Worm (Caenorhabditis elegans): Measurements from ENCODE around the gene gpa-5.
A peak's percentile ranks its signal among the peaks of the same experiment; 100 is the strongest.

The gpa-5 gene

ce11 chrX:2108182-2108581, 12.7 kb downstream of the gpa-5 start:
- TF ChIP-seq lin-15B (tag; optimal IDR thresholded peaks at IDR 0.05) (no peak), fkh-4 (tag; optimal IDR thresholded peaks at IDR 0.05; ENCODE audit: borderline replicate concordance) (no peak), rnt-1 (tag; optimal IDR thresholded peaks at IDR 0.05) (peak; percentile 55), mab-9 (GFP tag; IDR thresholded peaks at IDR 0.05) (no peak), skn-1 (tag; optimal IDR thresholded peaks at IDR 0.05) (peak; percentile 1), blmp-1 (tag; optimal IDR thresholded peaks at IDR 0.05) (peak; percentile 62), fkh-8 (tag; optimal IDR thresholded peaks at IDR 0.05) (no peak), hpl-2 (GFP tag; optimal IDR thresholded peaks at IDR 0.05) (no peak), nhr-11 (tag; optimal IDR thresholded peaks at IDR 0.05) (no peak), mef-2 (tag; optimal IDR thresholded peaks at IDR 0.05) (no peak), mep-1 (tag; optimal IDR thresholded peaks at IDR 0.05) (no peak), ceh-90 (tag; optimal IDR thresholded peaks at IDR 0.05) (no peak), vab-15 (tag; optimal IDR thresholded peaks at IDR 0.05) (no peak), mdl-1 (tag; optimal IDR thresholded peaks at IDR 0.05) (no peak), sox-4 (tag; optimal IDR thresholded peaks at IDR 0.05) (no peak), ceh-63 (GFP tag; optimal IDR thresholded peaks at IDR 0.05) (no peak), Y116A8C.19 (tag; optimal IDR thresholded peaks at IDR 0.05; ENCODE audit: borderline replicate concordance) (no peak), lin-14 (GFP tag; optimal IDR thresholded peaks at IDR 0.05) (peak; percentile 54), unc-30 (tag; optimal IDR thresholded peaks at IDR 0.05) (no peak), lin-35 (GFP tag; optimal IDR thresholded peaks at IDR 0.05) (peak in 1 of 2 experiments; percentile 16), isw-1 (GFP tag; IDR thresholded peaks at IDR 0.05) (no peak), elt-3 (tag; optimal IDR thresholded peaks at IDR 0.05) (no peak)

DNA sequence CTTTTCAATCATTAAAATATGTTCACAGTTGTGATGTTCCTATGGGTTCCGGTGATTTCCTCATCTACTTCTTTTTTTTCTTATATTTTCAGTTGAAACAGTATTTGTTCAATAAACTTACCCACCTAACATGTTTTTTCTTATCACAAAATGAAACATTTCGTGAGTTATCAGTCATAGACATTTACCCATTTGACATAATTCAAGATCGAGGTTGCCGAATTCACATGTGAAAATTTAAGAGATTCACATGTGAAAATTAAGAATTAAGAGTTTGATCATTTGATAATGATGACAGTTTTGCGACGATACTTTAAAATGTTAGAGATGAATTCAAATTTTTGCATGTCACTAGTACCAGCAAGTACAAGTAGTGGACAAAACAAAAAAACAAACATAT, 13.4 kb downstream of the gpa-5 start:
- TF ChIP-seq lin-14 (GFP tag; optimal IDR thresholded peaks at IDR 0.05) (peak; percentile 4), nhr-20 (tag; optimal IDR thresholded peaks at IDR 0.05) (no peak), hpl-2 (GFP tag; optimal IDR thresholded peaks at IDR 0.05) (no peak), lin-35 (GFP tag; optimal IDR thresholded peaks at IDR 0.05) (peak in 1 of 2 experiments; percentile 44), snu-23 (GFP tag; optimal IDR thresholded peaks at IDR 0.05) (no peak), nhr-85 (tag) (peak; percentile 7), elt-2 (tag; optimal IDR thresholded peaks at IDR 0.05) (peak; percentile 92)

DNA sequence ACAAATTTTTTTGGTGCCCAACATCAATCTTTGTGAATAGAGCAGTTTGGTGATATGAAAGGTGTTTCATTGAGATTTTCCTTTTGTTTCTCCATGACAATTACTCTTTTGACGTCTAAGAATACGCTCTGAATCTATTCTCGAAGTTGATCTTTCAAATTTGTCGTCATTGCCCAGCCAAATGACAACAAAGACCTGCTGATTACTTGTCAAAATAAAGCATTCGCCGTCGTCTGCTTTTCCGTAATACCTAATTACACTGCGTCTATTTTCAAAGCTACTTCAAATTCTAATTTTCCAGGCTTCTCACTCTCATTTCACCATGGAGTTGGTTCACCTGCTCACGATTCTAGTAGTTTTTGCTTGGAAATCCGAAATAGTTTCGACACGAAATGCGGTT, 15.6 kb downstream of the gpa-5 start, which contains the start of gene F53B1.3:
Gene F53B1.3, plus strand, starts transcription at position 301 of the 400 bp plus-strand sequence.
- TF ChIP-seq fkh-8 (tag; optimal IDR thresholded peaks at IDR 0.05), result peak; percentile 13
- TF ChIP-seq ceh-8 (GFP tag; optimal IDR thresholded peaks at IDR 0.05), result peak; percentile 22
- TF ChIP-seq unc-86 (tag; optimal IDR thresholded peaks at IDR 0.05), result no peak
- TF ChIP-seq snu-23 (GFP tag; optimal IDR thresholded peaks at IDR 0.05), result no peak
- TF ChIP-seq tlp-1 (tag; optimal IDR thresholded peaks at IDR 0.05), result no peak

- no peak for TF ChIP-seq vab-15 (tag; optimal IDR thresholded peaks at IDR 0.05)
- no peak for TF ChIP-seq snu-23 (GFP tag; optimal IDR thresholded peaks at IDR 0.05)
- no peak for TF ChIP-seq efl-1 (optimal IDR thresholded peaks at IDR 0.05)
- peak in 1 of 2 experiments; percentile 84 for TF ChIP-seq efl-1 (GFP tag; optimal IDR thresholded peaks at IDR 0.05 in 1 of 2)
Observed at ce11 chrX:2099002-2099401, 21.9 kb downstream of the gpa-5 start.

- no peak for TF ChIP-seq ceh-63 (GFP tag; optimal IDR thresholded peaks at IDR 0.05)
- TF ChIP-seq snpc-4 (tag; optimal IDR thresholded peaks at IDR 0.05), result no peak
- no peak for TF ChIP-seq fkh-4 (tag; optimal IDR thresholded peaks at IDR 0.05; ENCODE audit: borderline replicate concordance)
- no peak for TF ChIP-seq isw-1 (GFP tag; IDR thresholded peaks at IDR 0.05)
- TF ChIP-seq ceh-82 (tag; optimal IDR thresholded peaks at IDR 0.05), result no peak
- no peak for TF ChIP-seq zip-4 (GFP tag; optimal IDR thresholded peaks at IDR 0.05)
- TF ChIP-seq sox-4 (tag; optimal IDR thresholded peaks at IDR 0.05), result no peak
Observed at ce11 chrX:2096804-2097203, 24.1 kb downstream of the gpa-5 start, which contains the start of gene T21D9.2. Gene T21D9.2 (minus strand): TSS chrX:2096904.

Measured in whole organism, L1 larva.